Fruit fly (Drosophila melanogaster): Measurements from ENCODE around the gene Hibch.
A peak's percentile ranks its signal among the peaks of the same experiment; 100 is the strongest.

Hibch gene

DNA sequence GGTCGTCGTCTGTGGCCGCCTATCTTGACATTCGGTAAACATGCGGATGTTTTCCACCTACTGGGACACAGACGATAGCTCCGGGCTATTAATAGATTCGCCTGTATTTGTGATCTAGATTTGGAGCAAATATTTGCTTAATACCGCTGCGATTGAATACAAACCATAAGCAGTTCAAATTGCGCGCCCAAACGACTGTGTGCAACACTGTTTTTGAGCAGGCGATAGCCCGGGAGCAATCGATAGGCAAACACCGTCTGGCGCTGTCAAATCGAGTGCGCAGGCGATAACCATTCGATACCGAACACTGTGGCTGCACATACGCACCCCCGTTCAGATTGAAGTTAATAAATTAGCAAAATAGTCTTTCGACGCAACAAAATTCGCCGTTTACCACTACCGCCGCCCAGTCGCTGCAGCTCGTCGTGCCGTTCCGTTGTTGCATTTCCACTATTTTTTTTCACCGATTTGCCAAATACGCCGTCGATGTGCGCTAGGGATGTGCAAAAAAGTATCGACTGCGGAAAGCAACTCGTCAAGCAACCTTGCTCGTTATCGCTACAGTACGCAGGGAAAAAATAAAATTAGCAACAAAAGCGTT is 51.2 kb downstream of the Hibch start, which contains the start of gene Atx2 (continued):
- TF ChIP-seq ftz-f1 (GFP tag; optimal IDR thresholded peaks at IDR 0.05) = peak; percentile 81
- TF ChIP-seq trem (tag; optimal IDR thresholded peaks at IDR 0.05) = peak; percentile 56
- TF ChIP-seq E2f2 (GFP tag; IDR thresholded peaks at IDR 0.05) = peak; percentile 98
- peak; percentile 43 for TF ChIP-seq phol (tag; optimal IDR thresholded peaks at IDR 0.05)
- TF ChIP-seq row (GFP tag; IDR thresholded peaks at IDR 0.05) = peak; percentile 54
- no peak for TF ChIP-seq D (optimal IDR thresholded peaks at IDR 0.05)
- no peak for TF ChIP-seq D (GFP tag; optimal IDR thresholded peaks at IDR 0.05)
- peak; percentile 27 for TF ChIP-seq CG9437 (GFP tag; optimal IDR thresholded peaks at IDR 0.05)
- no peak for TF ChIP-seq dati (GFP tag; IDR thresholded peaks at IDR 0.05)
- peak; percentile 95 for TF ChIP-seq mld (GFP tag; IDR thresholded peaks at IDR 0.05; ENCODE audit: partially characterized antibody)
- no peak for TF ChIP-seq C15 (GFP tag; IDR thresholded peaks at IDR 0.05)
- TF ChIP-seq Scr (GFP tag; IDR thresholded peaks at IDR 0.05; ENCODE audit: partially characterized antibody) = peak; percentile 94
- TF ChIP-seq CG17359 (tag; optimal IDR thresholded peaks at IDR 0.05) = peak; percentile 18
- TF ChIP-seq CG12659 (GFP tag; optimal IDR thresholded peaks at IDR 0.05) = peak; percentile 78
- peak; percentile 55 for TF ChIP-seq her (GFP tag; optimal IDR thresholded peaks at IDR 0.05)
- no peak for TF ChIP-seq repo (GFP tag; optimal IDR thresholded peaks at IDR 0.05)
- peak; percentile 21 for TF ChIP-seq CG32532 (GFP tag; IDR thresholded peaks at IDR 0.05)
- TF ChIP-seq CG10209 (GFP tag; optimal IDR thresholded peaks at IDR 0.05) = peak; percentile 26
- 0 out of 2 replicates have a peak, but pooled peaks have one; percentile 21 for TF ChIP-seq ara (GFP tag; IDR thresholded peaks at IDR 0.05)
- TF ChIP-seq CG9797 (GFP tag; optimal IDR thresholded peaks at IDR 0.05) = peak; percentile 51
- TF ChIP-seq CG10543 (GFP tag; optimal IDR thresholded peaks at IDR 0.05) = peak; percentile 33
- peak; percentile 46 for TF ChIP-seq CG15514 (GFP tag; optimal IDR thresholded peaks at IDR 0.05)
- peak; percentile 97 for TF ChIP-seq HLH4C (GFP tag; IDR thresholded peaks at IDR 0.05; ENCODE audit: partially characterized antibody)
- TF ChIP-seq Dad (GFP tag; optimal IDR thresholded peaks at IDR 0.05) = peak; percentile 25
- peak; percentile 90 for TF ChIP-seq pzg (GFP tag; optimal IDR thresholded peaks at IDR 0.05)
- TF ChIP-seq fu2 (GFP tag; optimal IDR thresholded peaks at IDR 0.05) = peak; percentile 47
- no peak for TF ChIP-seq CG5245 (GFP tag; optimal IDR thresholded peaks at IDR 0.05)
- TF ChIP-seq Lhr (GFP tag; optimal IDR thresholded peaks at IDR 0.05) = peak; percentile 49
- peak; percentile 45 for TF ChIP-seq CG30403 (GFP tag; optimal IDR thresholded peaks at IDR 0.05)
- peak; percentile 97 for TF ChIP-seq CG17186 (GFP tag; optimal IDR thresholded peaks at IDR 0.05)
- TF ChIP-seq Nf-YB (GFP tag; optimal IDR thresholded peaks at IDR 0.05) = peak; percentile 22
- peak in 1 of 2 experiments; percentile 26 for TF ChIP-seq chif (GFP tag; optimal IDR thresholded peaks at IDR 0.05)
- TF ChIP-seq CG1603 (tag; optimal IDR thresholded peaks at IDR 0.05) = peak; percentile 76
- TF ChIP-seq caup (GFP tag; optimal IDR thresholded peaks at IDR 0.05; ENCODE audit: severe bottlenecking) = peak; percentile 55
- peak; percentile 15 for TF ChIP-seq HHEX (GFP tag; optimal IDR thresholded peaks at IDR 0.05)
- no peak for TF ChIP-seq dan (GFP tag; IDR thresholded peaks at IDR 0.05)
- peak; percentile 24 for TF ChIP-seq Bteb2 (GFP tag; optimal IDR thresholded peaks at IDR 0.05)
- peak; percentile 11 for TF ChIP-seq CG16863 (GFP tag; optimal IDR thresholded peaks at IDR 0.05)
- peak; percentile 53 for TF ChIP-seq Mad (GFP tag; optimal IDR thresholded peaks at IDR 0.05)
- TF ChIP-seq toy (GFP tag; IDR thresholded peaks at IDR 0.05) = no peak
- TF ChIP-seq Asciz (GFP tag; optimal IDR thresholded peaks at IDR 0.05) = peak; percentile 12
- TF ChIP-seq CG10267 (tag; optimal IDR thresholded peaks at IDR 0.05) = peak; percentile 96
- TF ChIP-seq slbo (GFP tag; IDR thresholded peaks at IDR 0.05) = peak; percentile 66
- TF ChIP-seq CG9817 (tag; optimal IDR thresholded peaks at IDR 0.05) = peak; percentile 28
- TF ChIP-seq CrebB (tag; optimal IDR thresholded peaks at IDR 0.05) = peak; percentile 30
- peak; percentile 3 for TF ChIP-seq CG1233 (GFP tag; optimal IDR thresholded peaks at IDR 0.05)
- TF ChIP-seq ssp (GFP tag; IDR thresholded peaks at IDR 0.05) = peak; percentile 47; the same call in 1 of the 2 replicates
- no peak for TF ChIP-seq Drgx (GFP tag; IDR thresholded peaks at IDR 0.05)
- peak; percentile 38; the same call in 1 of the 2 replicates for TF ChIP-seq E2f1 (GFP tag; IDR thresholded peaks at IDR 0.05)
